Fruit fly (Drosophila melanogaster): Measurements from ENCODE around the gene CG15482.
A peak's percentile ranks its signal among the peaks of the same experiment; 100 is the strongest.

Gene CG15482

DNA sequence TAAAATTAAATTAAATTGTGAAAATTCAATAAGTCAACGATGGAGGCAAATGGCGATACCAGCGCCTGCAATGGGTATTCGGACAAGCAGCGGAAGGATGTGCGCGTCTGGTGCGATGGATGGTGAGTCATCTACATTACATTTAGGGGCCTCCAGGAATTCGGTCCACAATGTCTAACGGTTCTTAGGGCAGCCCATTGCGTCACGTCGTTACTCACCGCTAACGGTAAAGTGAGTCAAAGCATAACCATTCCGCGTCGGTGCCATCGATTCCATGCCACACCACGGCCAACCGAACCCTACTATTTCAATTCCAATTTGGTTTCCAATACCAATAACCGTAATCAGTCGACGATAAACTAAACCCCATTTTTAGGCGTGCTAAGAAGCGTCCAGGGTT lies 7.5 kb downstream of the CG15482 start:
- TF ChIP-seq rn (GFP tag; IDR thresholded peaks at IDR 0.05): no peak
- no peak for TF ChIP-seq CG10348 (GFP tag; IDR thresholded peaks at IDR 0.05)

DNA sequence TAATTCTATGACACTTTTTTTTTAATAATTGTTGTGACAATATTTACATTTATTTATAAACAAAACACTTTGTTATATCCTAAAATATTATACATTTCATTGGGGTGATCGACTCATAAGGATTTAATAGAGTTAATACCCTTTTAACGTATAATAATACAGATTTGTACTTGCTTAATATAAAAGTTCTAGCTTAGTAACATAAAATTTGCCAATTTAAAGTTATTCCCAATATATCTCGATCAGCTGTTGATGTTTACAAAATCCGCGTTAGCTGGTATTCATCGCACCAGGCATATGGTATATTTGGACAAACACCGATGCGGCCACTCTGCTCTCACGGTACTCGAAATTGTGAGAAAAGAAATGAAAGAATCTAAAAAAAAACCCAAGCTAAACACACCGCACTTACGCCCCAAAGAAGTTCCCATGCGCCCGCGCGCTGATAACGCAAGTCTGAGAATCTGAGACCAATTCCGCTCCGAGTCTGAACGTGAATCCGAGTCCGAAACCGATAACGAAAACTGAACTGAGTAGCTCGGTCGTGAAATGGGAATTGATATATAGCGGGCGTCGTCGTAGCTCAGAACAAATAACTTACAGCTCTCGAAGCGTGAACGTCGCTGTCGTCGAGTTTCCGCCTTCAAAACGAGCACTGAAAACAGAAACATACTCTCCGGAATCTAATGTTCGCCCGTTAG lies 8.0 kb downstream of the CG15482 start, which contains the start of gene Pect:
Gene Pect (plus strand): TSS at position 326 of the 701 bp plus-strand sequence.
- no peak for TF ChIP-seq CG8301 (tag; optimal IDR thresholded peaks at IDR 0.05)
- TF ChIP-seq CG12605 (GFP tag; IDR thresholded peaks at IDR 0.05): peak; percentile 62
- TF ChIP-seq Snoo (tag; optimal IDR thresholded peaks at IDR 0.05): no peak
- TF ChIP-seq CG15710 (tag; optimal IDR thresholded peaks at IDR 0.05): peak; percentile 28
- no peak for TF ChIP-seq CG17806 (tag; optimal IDR thresholded peaks at IDR 0.05)
- no peak for TF ChIP-seq D1 (tag; optimal IDR thresholded peaks at IDR 0.05)
- TF ChIP-seq EcR (GFP tag; optimal IDR thresholded peaks at IDR 0.05): peak; percentile 52
- TF ChIP-seq Ets98B (GFP tag; IDR thresholded peaks at IDR 0.05): peak; percentile 54; the same call in 1 of the 2 replicates
- TF ChIP-seq Pif1B (GFP tag; optimal IDR thresholded peaks at IDR 0.05): no peak
- TF ChIP-seq Pif1A (GFP tag; optimal IDR thresholded peaks at IDR 0.05): no peak
- peak; percentile 7 for TF ChIP-seq gl (tag; optimal IDR thresholded peaks at IDR 0.05)
- no peak for TF ChIP-seq CG9948 (tag; optimal IDR thresholded peaks at IDR 0.05)
- TF ChIP-seq CG10348 (GFP tag; IDR thresholded peaks at IDR 0.05): no peak
- TF ChIP-seq CG13204 (GFP tag; optimal IDR thresholded peaks at IDR 0.05): no peak
- no peak for TF ChIP-seq rn (GFP tag; IDR thresholded peaks at IDR 0.05)
- TF ChIP-seq CG32121 (GFP tag; IDR thresholded peaks at IDR 0.05): no peak
- no peak for TF ChIP-seq CG34367 (tag; optimal IDR thresholded peaks at IDR 0.05)
- TF ChIP-seq CG4496 (GFP tag; IDR thresholded peaks at IDR 0.05): no peak
- TF ChIP-seq CG8159 (tag; optimal IDR thresholded peaks at IDR 0.05): no peak
- TF ChIP-seq CG14655 (GFP tag; optimal IDR thresholded peaks at IDR 0.05): no peak
- TF ChIP-seq fd96Ca (GFP tag; IDR thresholded peaks at IDR 0.05): peak; percentile 38; the same call in 1 of the 3 replicates

DNA sequence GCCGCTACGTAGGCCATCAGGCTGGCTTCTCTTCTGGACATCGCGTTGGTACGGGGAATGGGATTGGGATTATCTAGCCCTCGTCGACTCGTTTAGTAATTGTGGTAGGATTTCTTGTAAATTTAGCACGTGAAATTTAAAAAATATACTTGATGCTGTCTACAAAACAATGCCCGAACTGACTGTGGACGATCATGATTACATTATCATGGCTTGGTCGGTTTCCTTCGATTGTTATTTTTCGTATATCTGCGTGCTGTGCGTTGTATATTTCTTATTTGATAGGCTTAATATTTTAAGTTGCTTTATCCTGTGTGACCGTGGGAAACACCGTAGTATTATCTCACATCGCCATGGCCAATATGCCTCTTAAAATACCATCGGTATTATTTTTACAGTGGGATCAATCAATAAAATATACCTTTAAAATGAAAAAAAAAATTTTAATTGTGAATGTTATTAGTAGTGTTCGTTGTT lies 8.6 kb downstream of the CG15482 start, which contains the start of gene CG16972:
Gene CG16972 (minus strand): TSS at position 336 of the 477 bp plus-strand sequence.
- TF ChIP-seq CG12605 (GFP tag; IDR thresholded peaks at IDR 0.05): peak; percentile 7; the same call in 1 of the 2 replicates
- TF ChIP-seq Snoo (tag; optimal IDR thresholded peaks at IDR 0.05): no peak

DNA sequence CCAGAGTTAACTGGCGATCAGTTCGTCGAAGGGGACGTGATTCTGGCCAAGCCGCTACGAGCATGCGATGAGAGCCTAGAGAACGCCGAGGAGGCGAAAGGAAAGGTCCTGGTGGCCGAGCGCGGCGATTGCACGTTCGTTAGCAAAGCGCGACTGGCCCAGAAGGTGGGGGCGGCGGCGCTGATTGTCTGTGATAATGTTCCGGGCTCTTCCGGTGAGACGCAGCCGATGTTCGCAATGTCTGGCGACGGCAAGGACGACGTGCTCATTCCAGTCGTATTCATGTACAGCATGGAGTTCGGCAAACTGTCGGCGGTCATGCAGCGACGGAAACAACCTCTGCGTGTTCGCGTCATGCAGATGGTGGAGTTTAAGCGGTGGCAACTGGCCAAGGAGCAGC lies 15.8 kb downstream of the CG15482 start:
- TF ChIP-seq D1 (tag; optimal IDR thresholded peaks at IDR 0.05) (no peak), CG15710 (tag; optimal IDR thresholded peaks at IDR 0.05) (no peak), Pif1B (GFP tag; optimal IDR thresholded peaks at IDR 0.05) (no peak), CG14655 (GFP tag; optimal IDR thresholded peaks at IDR 0.05) (no peak), CG17806 (tag; optimal IDR thresholded peaks at IDR 0.05) (no peak), CG8301 (tag; optimal IDR thresholded peaks at IDR 0.05) (no peak), CG13204 (GFP tag; optimal IDR thresholded peaks at IDR 0.05) (no peak), CG32121 (GFP tag; IDR thresholded peaks at IDR 0.05) (no peak), Ets98B (GFP tag; IDR thresholded peaks at IDR 0.05) (no peak), fd96Ca (GFP tag; IDR thresholded peaks at IDR 0.05) (no peak), CG9948 (tag; optimal IDR thresholded peaks at IDR 0.05) (no peak), CG10348 (GFP tag; IDR thresholded peaks at IDR 0.05) (no peak), Snoo (tag; optimal IDR thresholded peaks at IDR 0.05) (no peak), CG34367 (tag; optimal IDR thresholded peaks at IDR 0.05) (no peak)

DNA sequence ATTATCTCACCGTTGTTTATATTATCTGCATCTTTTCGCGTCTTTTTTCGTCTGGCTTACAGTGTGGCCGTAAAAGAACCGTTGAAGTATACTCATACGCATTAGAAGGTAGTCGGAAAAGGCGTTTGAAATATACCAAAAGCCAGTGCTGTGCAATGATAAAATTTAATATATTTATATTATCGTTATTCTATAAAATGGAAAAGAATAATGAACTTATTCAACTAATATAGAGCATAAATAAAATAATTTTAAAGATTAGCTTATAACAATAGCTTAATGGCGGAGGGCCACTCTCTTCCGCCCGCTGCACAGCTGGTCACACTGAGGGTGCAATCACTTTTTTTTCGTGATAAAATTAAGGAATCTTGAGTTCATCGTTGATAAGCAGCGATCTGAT lies 19.7 kb downstream of the CG15482 start, which contains the start of the genes CG16974 and Edem2:
Gene CG16974 (minus strand): TSS at position 86 of the 400 bp plus-strand sequence.
Gene Edem2 (plus strand): TSS at position 308 of the 400 bp plus-strand sequence.
- TF ChIP-seq Pif1B (GFP tag; optimal IDR thresholded peaks at IDR 0.05) (no peak), rn (GFP tag; IDR thresholded peaks at IDR 0.05) (peak; percentile 42; the same call in 1 of the 2 replicates), CG15710 (tag; optimal IDR thresholded peaks at IDR 0.05) (peak; percentile 56), CG9948 (tag; optimal IDR thresholded peaks at IDR 0.05) (no peak), fd96Ca (GFP tag; IDR thresholded peaks at IDR 0.05) (peak; percentile 71), Pif1A (GFP tag; optimal IDR thresholded peaks at IDR 0.05) (no peak), CG10348 (GFP tag; IDR thresholded peaks at IDR 0.05) (no peak), CG4496 (GFP tag; IDR thresholded peaks at IDR 0.05) (peak; percentile 59; the same call in 1 of the 3 replicates), CG13204 (GFP tag; optimal IDR thresholded peaks at IDR 0.05) (no peak), EcR (GFP tag; optimal IDR thresholded peaks at IDR 0.05) (peak; percentile 28), CG32121 (GFP tag; IDR thresholded peaks at IDR 0.05) (peak; percentile 56; the same call in 1 of the 2 replicates), Snoo (tag; optimal IDR thresholded peaks at IDR 0.05) (peak; percentile 53), CG14655 (GFP tag; optimal IDR thresholded peaks at IDR 0.05) (no peak), Ets98B (GFP tag; IDR thresholded peaks at IDR 0.05) (peak; percentile 60), CG34367 (tag; optimal IDR thresholded peaks at IDR 0.05) (no peak)

DNA sequence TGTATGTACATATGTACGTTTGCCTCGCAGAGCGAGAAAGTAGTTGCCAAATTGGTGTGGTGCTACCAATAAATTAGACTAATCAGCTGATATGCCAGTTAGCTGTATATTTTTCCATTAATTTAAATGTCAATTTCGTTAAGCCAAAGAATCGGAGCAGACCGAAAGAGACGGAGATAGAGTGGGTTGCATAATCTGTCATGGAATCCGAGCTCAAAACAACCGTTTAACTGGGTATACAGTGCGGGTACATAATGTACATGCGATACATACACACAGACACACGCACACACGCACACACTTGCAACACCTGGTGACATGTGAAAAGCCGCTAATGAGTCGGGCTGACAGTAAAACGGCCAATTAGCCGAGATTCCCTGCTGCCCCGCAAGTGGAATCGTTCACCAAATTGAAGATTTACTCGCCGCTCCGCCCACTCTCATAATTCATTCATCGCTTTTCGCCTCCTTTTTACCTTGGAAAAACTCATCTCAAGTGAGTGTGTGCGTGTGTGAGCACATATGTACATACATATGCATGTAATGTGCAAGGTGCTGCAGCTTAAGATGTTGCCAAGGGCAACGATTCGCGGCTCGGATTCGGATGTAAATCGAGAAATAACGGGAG lies 20.4 kb downstream of the CG15482 start:
- no peak for TF ChIP-seq CG9948 (tag; optimal IDR thresholded peaks at IDR 0.05)
- no peak for TF ChIP-seq Snoo (tag; optimal IDR thresholded peaks at IDR 0.05)
- no peak for TF ChIP-seq fd96Ca (GFP tag; IDR thresholded peaks at IDR 0.05)
- TF ChIP-seq CG8301 (tag; optimal IDR thresholded peaks at IDR 0.05): no peak
- TF ChIP-seq rn (GFP tag; IDR thresholded peaks at IDR 0.05): no peak
- no peak for TF ChIP-seq CG34367 (tag; optimal IDR thresholded peaks at IDR 0.05)
- TF ChIP-seq Pif1A (GFP tag; optimal IDR thresholded peaks at IDR 0.05): no peak
- no peak for TF ChIP-seq CG8159 (tag; optimal IDR thresholded peaks at IDR 0.05)
- no peak for TF ChIP-seq CG10348 (GFP tag; IDR thresholded peaks at IDR 0.05)
- TF ChIP-seq EcR (GFP tag; optimal IDR thresholded peaks at IDR 0.05): no peak
- TF ChIP-seq Ets98B (GFP tag; IDR thresholded peaks at IDR 0.05): no peak
- TF ChIP-seq CG32121 (GFP tag; IDR thresholded peaks at IDR 0.05): no peak
- TF ChIP-seq CG4496 (GFP tag; IDR thresholded peaks at IDR 0.05): no peak
